Fruit fly (Drosophila melanogaster) S2 (cell line): ENCODE results near the gene SelT.

Experiments used
- CG8478 ChIP-seq: fragments of >200 bp; optimal IDR thresholded peaks from 2 replicates; lab custom pipeline; 2018
- CTCF ChIP-seq, 2 experiments: fragments of >200 bp; optimal IDR thresholded peaks; 2 replicates each; lab custom pipeline; 2018

- TF ChIP-seq CTCF (optimal IDR thresholded peaks at IDR 0.05; lab: Kevin White, UChicago) (no peak), CG8478 (no peak)
These were observed 18.5 kb downstream of the SelT start, which contains the start of gene Col4a1 for dm6 chr2L:5029049-5029808.
